Fruit fly (Drosophila melanogaster) whole organism, wandering third instar larva: ENCODE results near the gene hry.
A peak's percentile ranks its signal among the peaks of the same experiment; 100 is the strongest.

Experiments used
- CG32264 ChIP-seq: fragments of 200-800 bp; sonication (Bioruptor generic); optimal IDR thresholded peaks from 2 replicates; lab custom pipeline; 2016; ENCODE audit warnings: missing biosample characterization, missing genetic modification characterization
- CG9705 ChIP-seq: fragments of 200-800 bp; sonication (Bioruptor generic); optimal IDR thresholded peaks from 2 replicates; lab custom pipeline; 2018; ENCODE audit warnings: missing biosample characterization, mild to moderate bottlenecking, missing genetic modification characterization
- CrebA ChIP-seq: fragments of 200-800 bp; sonication (Bioruptor generic); optimal IDR thresholded peaks from 2 replicates; lab custom pipeline; 2016; ENCODE audit warnings: missing biosample characterization, mild to moderate bottlenecking, missing genetic modification characterization, borderline replicate concordance
- Dfd ChIP-seq: fragments of >200 bp; optimal IDR thresholded peaks from 2 replicates; lab custom pipeline; 2017; ENCODE audit warnings: missing biosample characterization, missing genetic modification characterization
- Dif ChIP-seq: fragments of 200-275, 200-300 bp; sonication (Bioruptor generic); optimal IDR thresholded peaks from 2 replicates; lab custom pipeline; 2018; ENCODE audit warnings: missing biosample characterization, missing genetic modification characterization; ENCODE audit not compliant: partially characterized antibody
- GATAd ChIP-seq: sonication (Bioruptor generic); optimal IDR thresholded peaks from 2 replicates; lab custom pipeline; 2016; ENCODE audit warnings: missing biosample characterization, missing genetic modification characterization
- HLH106 ChIP-seq: fragments of 200-800 bp; optimal IDR thresholded peaks from 3 replicates; lab custom pipeline; 2019; ENCODE audit warnings: missing biosample characterization, mild to moderate bottlenecking, missing genetic modification characterization, moderate library complexity
- Hnf4 ChIP-seq: fragments of 200-800 bp; sonication (Bioruptor generic); optimal IDR thresholded peaks from 2 replicates; lab custom pipeline; 2016; ENCODE audit warnings: missing biosample characterization, mild to moderate bottlenecking, missing genetic modification characterization
- Hr78 ChIP-seq: fragments of >200 bp; optimal IDR thresholded peaks from 2 replicates; lab custom pipeline; 2017; ENCODE audit warnings: missing biosample characterization, missing genetic modification characterization
- Jra ChIP-seq: sonication (Bioruptor generic); optimal IDR thresholded peaks from 2 replicates; lab custom pipeline; 2016; ENCODE audit warnings: missing biosample characterization, missing genetic modification characterization
- Mio ChIP-seq: sonication (Bioruptor generic); optimal IDR thresholded peaks from 2 replicates; lab custom pipeline; 2016; ENCODE audit warnings: missing biosample characterization, missing genetic modification characterization
- Myc ChIP-seq: fragments of >200 bp; optimal IDR thresholded peaks from 2 replicates; lab custom pipeline; 2017
- N ChIP-seq: fragments of >200 bp; optimal IDR thresholded peaks from 2 replicates; lab custom pipeline; 2018; ENCODE audit warnings: missing biosample characterization, missing external identifiers, missing genetic modification characterization
- OdsH ChIP-seq: fragments of 200-800 bp; sonication (Bioruptor generic); optimal IDR thresholded peaks from 2 replicates; lab custom pipeline; 2016; ENCODE audit warnings: missing biosample characterization, mild to moderate bottlenecking, missing genetic modification characterization
- Rel ChIP-seq, 2 experiments: fragments of 200-800 bp; sonication (Bioruptor generic) in 1 of 2; optimal IDR thresholded peaks; 2 replicates in 1 of 2; 3 replicates in 1 of 2; lab custom pipeline; 2016 to 2019; ENCODE audit warnings: mild to moderate bottlenecking in 2 of 2, missing biosample characterization in 2 of 2, missing genetic modification characterization in 2 of 2, moderate library complexity in 1 of 2
- Sp1 ChIP-seq: fragments of 200-800 bp; sonication (Bioruptor generic); optimal IDR thresholded peaks from 3 replicates; lab custom pipeline; 2019; ENCODE audit warnings: missing biosample characterization, mild to moderate bottlenecking, missing genetic modification characterization, moderate library complexity
- Vsx2 ChIP-seq: fragments of 200-300, 225-300 bp; sonication (Bioruptor generic); optimal IDR thresholded peaks from 2 replicates; lab custom pipeline; 2018; ENCODE audit warnings: missing biosample characterization, missing genetic modification characterization; ENCODE audit not compliant: partially characterized antibody
- br ChIP-seq: fragments of 200-800 bp; sonication (Bioruptor generic); optimal IDR thresholded peaks from 2 replicates; lab custom pipeline; 2016; ENCODE audit warnings: missing biosample characterization, missing genetic modification characterization
- brk ChIP-seq: fragments of 200-800 bp; sonication (Bioruptor generic); optimal IDR thresholded peaks from 2 replicates; lab custom pipeline; 2016; ENCODE audit warnings: missing biosample characterization, mild to moderate bottlenecking, missing genetic modification characterization
- dl ChIP-seq, 2 experiments: fragments of 175-275, 200-275 bp in 1 of 2; fragments of 200-275 bp in 1 of 2; sonication (Bioruptor generic); optimal IDR thresholded peaks; lab custom pipeline; 2018; ENCODE audit warnings: mild to moderate bottlenecking in 2 of 2, missing biosample characterization in 2 of 2, missing genetic modification characterization in 2 of 2, moderate library complexity in 2 of 2; ENCODE audit not compliant: partially characterized antibody in 2 of 2, insufficient read depth in 1 of 2
- dmrt93B ChIP-seq: fragments of 200-800 bp; sonication (Bioruptor generic); optimal IDR thresholded peaks from 2 replicates; lab custom pipeline; 2018; ENCODE audit warnings: missing biosample characterization, mild to moderate bottlenecking, missing genetic modification characterization
- foxo ChIP-seq, 2 experiments: fragments of 200-800 bp; sonication (Bioruptor generic); optimal IDR thresholded peaks; 2 replicates in 1 of 2; 3 replicates in 1 of 2; lab custom pipeline; 2016 to 2017; ENCODE audit warnings: missing biosample characterization in 2 of 2, missing genetic modification characterization in 2 of 2
- fru ChIP-seq: fragments of 200-800 bp; sonication (Bioruptor generic); optimal IDR thresholded peaks from 3 replicates; lab custom pipeline; 2016; ENCODE audit warnings: missing biosample characterization, mild to moderate bottlenecking, missing genetic modification characterization
- h ChIP-seq: fragments of 200-800 bp; sonication (Bioruptor generic); optimal IDR thresholded peaks from 3 replicates; lab custom pipeline; 2016; ENCODE audit warnings: missing biosample characterization, mild to moderate bottlenecking, missing genetic modification characterization
- lola ChIP-seq: fragments of >200 bp; optimal IDR thresholded peaks from 2 replicates; lab custom pipeline; 2017; ENCODE audit warnings: missing biosample characterization, missing genetic modification characterization
- pan ChIP-seq: fragments of >200 bp; optimal IDR thresholded peaks from 2 replicates; lab custom pipeline; 2017
- psq ChIP-seq: fragments of 200-800 bp; sonication (Bioruptor generic); optimal IDR thresholded peaks from 3 replicates; lab custom pipeline; 2017; ENCODE audit warnings: missing biosample characterization, mild to moderate bottlenecking, missing genetic modification characterization, moderate library complexity
- rgr ChIP-seq: fragments of 200-800 bp; sonication (Bioruptor generic); optimal IDR thresholded peaks from 3 replicates; lab custom pipeline; 2016; ENCODE audit warnings: missing biosample characterization, mild to moderate bottlenecking, missing genetic modification characterization
- sage ChIP-seq: fragments of 200-800 bp; sonication (Bioruptor generic); optimal IDR thresholded peaks from 2 replicates; lab custom pipeline; 2016; ENCODE audit warnings: missing biosample characterization, mild to moderate bottlenecking, missing genetic modification characterization
- sv ChIP-seq: fragments of 200-800 bp; sonication (Bioruptor generic); optimal IDR thresholded peaks from 3 replicates; lab custom pipeline; 2016; ENCODE audit warnings: missing biosample characterization, missing genetic modification characterization
- tai ChIP-seq: sonication (Bioruptor generic); optimal IDR thresholded peaks from 2 replicates; lab custom pipeline; 2016; ENCODE audit warnings: missing biosample characterization, missing genetic modification characterization
- usp ChIP-seq: fragments of >200 bp; optimal IDR thresholded peaks from 2 replicates; lab custom pipeline; 2017; ENCODE audit warnings: missing biosample characterization, missing genetic modification characterization
- woc ChIP-seq: sonication (Bioruptor generic); optimal IDR thresholded peaks from 2 replicates; lab custom pipeline; 2016; ENCODE audit warnings: missing biosample characterization, mild to moderate bottlenecking, missing genetic modification characterization

The hry gene

dm6 chr3L:8659601-8660000 is 16.0 kb upstream of the hry start:
- TF ChIP-seq fru (no peak), Jra (GFP tag; lab: Kevin White, UChicago) (no peak), br (GFP tag; lab: Kevin White, UChicago) (no peak), OdsH (GFP tag; lab: Kevin White, UChicago) (no peak), sage (GFP tag; lab: Kevin White, UChicago) (no peak), Rel (GFP tag; optimal IDR thresholded peaks at IDR 0.05; lab: Kevin White, UChicago) (no peak), Rel (tag; optimal IDR thresholded peaks at IDR 0.05; lab: Kevin White, UChicago) (no peak), CG9705 (GFP tag; lab: Kevin White, UChicago) (no peak), HLH106 (tag; lab: Kevin White, UChicago) (no peak), pan (no peak)

dm6 chr3L:8660800-8661199 is 14.8 kb upstream of the hry start:
- TF ChIP-seq Rel (GFP tag; optimal IDR thresholded peaks at IDR 0.05; lab: Kevin White, UChicago), result no peak
- no peak for TF ChIP-seq Rel (tag; optimal IDR thresholded peaks at IDR 0.05; lab: Kevin White, UChicago)
- no peak for TF ChIP-seq brk (GFP tag; lab: Kevin White, UChicago)
- TF ChIP-seq fru, result no peak
- no peak for TF ChIP-seq Mio
- no peak for TF ChIP-seq sage (GFP tag; lab: Kevin White, UChicago)
- TF ChIP-seq CG9705 (GFP tag; lab: Kevin White, UChicago), result no peak
- TF ChIP-seq dl (GFP tag; optimal IDR thresholded peaks at IDR 0.05; lab: Kevin White, UChicago; ENCODE audit: insufficient read depth in 1 of 2, partially characterized antibody in 2 of 2), result no peak
- TF ChIP-seq sv (GFP tag; lab: Kevin White, UChicago), result no peak
- TF ChIP-seq pan, result no peak
- TF ChIP-seq Jra (GFP tag; lab: Kevin White, UChicago), result no peak
- TF ChIP-seq CrebA (GFP tag; lab: Kevin White, UChicago), result no peak
- no peak for TF ChIP-seq N (GFP tag; lab: Kevin White, UChicago)

dm6 chr3L:8661793-8662669 is 13.5 kb upstream of the hry start:
- TF ChIP-seq fru (peak; percentile 23), Hnf4 (GFP tag; lab: Kevin White, UChicago) (no peak), Myc (no peak), psq (GFP tag; lab: Kevin White, UChicago) (no peak), brk (GFP tag; lab: Kevin White, UChicago) (no peak), pan (no peak), h (peak; percentile 14), dmrt93B (GFP tag; lab: Kevin White, UChicago) (no peak), OdsH (GFP tag; lab: Kevin White, UChicago) (peak; percentile 7), Rel (GFP tag; optimal IDR thresholded peaks at IDR 0.05; lab: Kevin White, UChicago) (no peak), Rel (tag; optimal IDR thresholded peaks at IDR 0.05; lab: Kevin White, UChicago) (peak; percentile 3)

- TF ChIP-seq OdsH (GFP tag; lab: Kevin White, UChicago), result no peak
- TF ChIP-seq sv (GFP tag; lab: Kevin White, UChicago), result no peak
- TF ChIP-seq CG9705 (GFP tag; lab: Kevin White, UChicago), result no peak
- TF ChIP-seq dmrt93B (GFP tag; lab: Kevin White, UChicago), result no peak
- no peak for TF ChIP-seq Myc
- TF ChIP-seq tai (GFP tag; lab: Kevin White, UChicago), result no peak
- no peak for TF ChIP-seq pan
- TF ChIP-seq brk (GFP tag; lab: Kevin White, UChicago), result no peak
- TF ChIP-seq Mio, result no peak
Observed at dm6 chr3L:8666098-8666497, 9.5 kb upstream of the hry start.

dm6 chr3L:8667809-8668593 is 7.6 kb upstream of the hry start:
- peak; percentile 79 for TF ChIP-seq fru
- no peak for TF ChIP-seq usp (GFP tag; lab: Kevin White, UChicago)
- TF ChIP-seq brk (GFP tag; lab: Kevin White, UChicago), result peak; percentile 87
- no peak for TF ChIP-seq Mio
- TF ChIP-seq pan, result no peak
- TF ChIP-seq HLH106 (tag; lab: Kevin White, UChicago), result peak; percentile 92
- peak; percentile 80 for TF ChIP-seq h
- peak; percentile 89 for TF ChIP-seq rgr (GFP tag; lab: Kevin White, UChicago)
- peak; percentile 21 for TF ChIP-seq CG32264 (GFP tag; lab: Kevin White, UChicago)
- peak; percentile 52 for TF ChIP-seq Vsx2
- TF ChIP-seq Hr78 (GFP tag; lab: Kevin White, UChicago), result no peak
- TF ChIP-seq CG9705 (GFP tag; lab: Kevin White, UChicago), result peak; percentile 82
- TF ChIP-seq Jra (GFP tag; lab: Kevin White, UChicago), result no peak
- TF ChIP-seq dmrt93B (GFP tag; lab: Kevin White, UChicago), result peak; percentile 80
- no peak for TF ChIP-seq Dfd
- no peak for TF ChIP-seq dl (GFP tag; optimal IDR thresholded peaks at IDR 0.05; lab: Kevin White, UChicago; ENCODE audit: insufficient read depth in 1 of 2, partially characterized antibody in 2 of 2)
- peak; percentile 63 for TF ChIP-seq woc (GFP tag; lab: Kevin White, UChicago)
- peak in 1 of 2 experiments; percentile 89 for TF ChIP-seq foxo (GFP tag; optimal IDR thresholded peaks at IDR 0.05; lab: Kevin White, UChicago)
- no peak for TF ChIP-seq lola (GFP tag; lab: Kevin White, UChicago)
- TF ChIP-seq Sp1 (GFP tag; lab: Kevin White, UChicago), result peak; percentile 93
- TF ChIP-seq sage (GFP tag; lab: Kevin White, UChicago), result peak; percentile 64
- TF ChIP-seq tai (GFP tag; lab: Kevin White, UChicago), result no peak
- TF ChIP-seq N (GFP tag; lab: Kevin White, UChicago), result no peak
- peak; percentile 90 for TF ChIP-seq OdsH (GFP tag; lab: Kevin White, UChicago)
- peak; percentile 78 for TF ChIP-seq Hnf4 (GFP tag; lab: Kevin White, UChicago)
- TF ChIP-seq GATAd (GFP tag; lab: Kevin White, UChicago), result no peak
- TF ChIP-seq Dif, result peak; percentile 45
